Worm (Caenorhabditis elegans): ENCODE data around the gene srd-46.

DNA sequence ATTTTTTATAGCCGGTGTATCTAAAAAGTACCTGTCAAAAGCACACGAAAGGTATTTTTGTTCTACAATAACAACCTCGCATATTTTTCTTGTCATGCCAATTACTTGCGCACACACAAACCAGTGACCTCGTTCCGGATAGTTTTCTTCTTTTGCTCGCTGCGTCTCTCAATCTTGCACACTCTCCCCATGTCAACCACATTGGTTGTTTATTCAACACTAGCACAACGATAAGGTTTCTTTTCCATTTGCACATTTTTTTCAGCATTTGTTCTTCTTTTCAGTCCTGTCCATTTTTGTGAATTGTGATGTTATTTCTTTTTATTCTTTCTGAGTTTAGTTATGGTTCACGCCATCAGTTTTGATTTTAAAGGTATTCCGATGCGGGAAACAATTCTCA is 18.3 kb downstream of the srd-46 start, which contains the start of gene F42F12.3:
- TF ChIP-seq unc-62 (GFP tag; optimal IDR thresholded peaks at IDR 0.05) (no peak), nhr-12 (tag; optimal IDR thresholded peaks at IDR 0.05) (no peak), lsy-2 (tag; optimal IDR thresholded peaks at IDR 0.05) (no peak), nhr-90 (tag; optimal IDR thresholded peaks at IDR 0.05; ENCODE audit: poor library complexity) (no peak), lin-39 (tag; optimal IDR thresholded peaks at IDR 0.05) (no peak), nhr-85 (tag) (no peak), nhr-77 (tag; optimal IDR thresholded peaks at IDR 0.05) (no peak), zag-1 (tag; optimal IDR thresholded peaks at IDR 0.05) (no peak), nhr-47 (tag; optimal IDR thresholded peaks at IDR 0.05) (no peak), vab-15 (tag; optimal IDR thresholded peaks at IDR 0.05) (no peak)
